Fruit fly (Drosophila melanogaster) whole organism, embryonic: Measurements from ENCODE around the gene CG14036.

Source experiments
- CG11398 ChIP-seq: fragments of 200-800 bp; sonication (Bioruptor generic); optimal IDR thresholded peaks from 2 replicates; lab custom pipeline; 2016; ENCODE audit warnings: missing biosample characterization, missing genetic modification characterization
- CG12391 ChIP-seq: fragments of 200-800 bp; sonication (Bioruptor generic); optimal IDR thresholded peaks from 3 replicates; lab custom pipeline; 2018; ENCODE audit warnings: missing biosample characterization, mild to moderate bottlenecking, missing genetic modification characterization, moderate library complexity
- YL-1 ChIP-seq: fragments of 200-800 bp; sonication (Bioruptor generic); optimal IDR thresholded peaks from 3 replicates; lab custom pipeline; 2017; ENCODE audit warnings: missing biosample characterization, mild to moderate bottlenecking, missing genetic modification characterization
- ato ChIP-seq: fragments of 200-800 bp; sonication (Bioruptor generic); IDR thresholded peaks from 2 replicates; pipeline ENCODE4 v1.3.6; 2022; ENCODE audit warnings: missing biosample characterization, missing genetic modification characterization; ENCODE audit not compliant: partially characterized antibody
- pan ChIP-seq, 4 experiments: fragments of >200 bp in 3 of 4; fragments of 200-800 bp in 1 of 4; sonication (Bioruptor generic) in 1 of 4; optimal IDR thresholded peaks in 3 of 4; IDR thresholded peaks in 1 of 4; 2 replicates each; pipeline versions ENCODE4 v1.3.6 to Lab custom; 2017 to 2022; ENCODE audit warnings: missing biosample characterization in 2 of 4, missing genetic modification characterization in 2 of 4, mixed read lengths in 1 of 4
- ssp ChIP-seq: fragments of 200-800 bp; sonication (Bioruptor generic); IDR thresholded peaks from 2 replicates; pipeline ENCODE4 v1.3.6; 2022; ENCODE audit warnings: missing biosample characterization, missing genetic modification characterization
- usp ChIP-seq: fragments of >200 bp; optimal IDR thresholded peaks from 2 replicates; lab custom pipeline; 2017; ENCODE audit warnings: missing biosample characterization, missing genetic modification characterization
- z ChIP-seq: fragments of 200-800 bp; sonication (Bioruptor generic); IDR thresholded peaks from 3 replicates; pipeline ENCODE4 v1.3.6; 2022; ENCODE audit warnings: missing biosample characterization, missing genetic modification characterization
- zf30C ChIP-seq: fragments of 200-800 bp; sonication (Bioruptor generic); optimal IDR thresholded peaks from 3 replicates; lab custom pipeline; 2018; ENCODE audit warnings: missing biosample characterization, mild to moderate bottlenecking, missing genetic modification characterization

DNA sequence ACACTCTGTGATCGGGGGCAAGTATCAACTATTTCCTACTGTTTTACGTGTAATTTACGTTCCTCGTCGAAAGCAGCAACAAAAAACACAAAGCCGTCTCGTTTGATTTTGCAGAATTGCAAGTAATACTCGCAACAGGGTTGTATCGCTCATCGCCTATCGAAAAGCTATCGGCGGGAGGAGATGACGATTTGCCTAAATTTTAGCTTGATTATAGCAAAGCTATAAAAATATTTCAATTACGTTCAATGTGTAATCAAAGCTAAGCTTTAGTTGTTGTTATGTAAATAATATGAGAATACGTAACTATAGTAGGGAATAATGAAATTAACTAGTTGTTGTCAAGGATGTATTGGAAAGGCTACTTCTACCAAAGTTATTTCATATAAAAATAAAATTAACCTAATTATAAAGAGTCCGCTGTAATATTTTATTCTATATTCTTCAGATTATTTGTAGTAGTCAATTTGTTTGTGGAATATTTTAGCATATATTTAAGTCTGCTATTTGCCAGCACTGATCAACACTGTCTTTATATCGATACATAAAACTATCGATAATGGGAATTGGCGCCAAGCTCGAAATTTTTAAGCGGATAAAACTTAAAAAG is 4.9 kb upstream of the CG14036 start, which contains the start of gene Rpn11:
- TF ChIP-seq z = no peak
- no peak for TF ChIP-seq pan (optimal IDR thresholded peaks at IDR 0.05; lab: Kevin White, UChicago)
- TF ChIP-seq pan (GFP tag; optimal IDR thresholded peaks at IDR 0.05 in 1 of 2, IDR thresholded peaks at IDR 0.05 in 1 of 2) = peak in 1 of 2 experiments; percentile 44
- no peak for TF ChIP-seq ssp (GFP tag; lab: Robert Waterston, UW)
- no peak for TF ChIP-seq usp (GFP tag; lab: Kevin White, UChicago)
- TF ChIP-seq zf30C (GFP tag; lab: Kevin White, UChicago) = no peak
- TF ChIP-seq CG12391 (tag; lab: Kevin White, UChicago) = peak; percentile 86
- no peak for TF ChIP-seq ato (GFP tag; lab: Robert Waterston, UW)
- TF ChIP-seq CG11398 (GFP tag; lab: Kevin White, UChicago) = peak; percentile 15
- TF ChIP-seq YL-1 = peak; percentile 63
